Fruit fly (Drosophila melanogaster): ENCODE results near the gene Wnk.

Wnk gene

dm6 chr3L:21523059-21523836 lies 31.5 kb downstream of the Wnk start, which contains the start of gene CG7611 (continued):
- no peak for TF ChIP-seq ind (GFP tag; optimal IDR thresholded peaks at IDR 0.05)
- no peak for TF ChIP-seq CG11504 (tag; optimal IDR thresholded peaks at IDR 0.05)
- no peak for TF ChIP-seq CG34224 (GFP tag; IDR thresholded peaks at IDR 0.05; ENCODE audit: partially characterized antibody)
- no peak for TF ChIP-seq sens-2 (GFP tag; IDR thresholded peaks at IDR 0.05)
- TF ChIP-seq stwl (tag; optimal IDR thresholded peaks at IDR 0.05): peak; percentile 57
- TF ChIP-seq Lhr (GFP tag; optimal IDR thresholded peaks at IDR 0.05): peak; percentile 17
- peak; percentile 97 for TF ChIP-seq MESR4 (GFP tag; optimal IDR thresholded peaks at IDR 0.05)
- peak; percentile 79 for TF ChIP-seq CG10431 (GFP tag; optimal IDR thresholded peaks at IDR 0.05)
- TF ChIP-seq tna (GFP tag; IDR thresholded peaks at IDR 0.05; ENCODE audit: partially characterized antibody): no peak

- TF ChIP-seq CG3838 (GFP tag; optimal IDR thresholded peaks at IDR 0.05) (no peak), Side (GFP tag; optimal IDR thresholded peaks at IDR 0.05) (no peak), CG4404 (GFP tag; IDR thresholded peaks at IDR 0.05) (no peak), Med (GFP tag) (peak; percentile 30), CG6791 (GFP tag; IDR thresholded peaks at IDR 0.05; ENCODE audit: partially characterized antibody) (0 out of 3 replicates have a peak, but pooled peaks have one; percentile 15), Ets65A (GFP tag) (peak; percentile 91)
These were observed 36.4 kb downstream of the Wnk start for dm6 chr3L:21518345-21518744.

- TF ChIP-seq crp (GFP tag; optimal IDR thresholded peaks at IDR 0.05) (no peak), cas (GFP tag; IDR thresholded peaks at IDR 0.05) (no peak), Chrac-16 (GFP tag; optimal IDR thresholded peaks at IDR 0.05) (no peak), knrl (GFP tag; IDR thresholded peaks at IDR 0.05; ENCODE audit: partially characterized antibody) (no peak), CG1529 (GFP tag; optimal IDR thresholded peaks at IDR 0.05) (no peak), CG10565 (GFP tag; optimal IDR thresholded peaks at IDR 0.05) (no peak), mam (GFP tag; optimal IDR thresholded peaks at IDR 0.05) (peak; percentile 41), CoRest (tag; optimal IDR thresholded peaks at IDR 0.05) (peak; percentile 36), CG14667 (GFP tag; IDR thresholded peaks at IDR 0.05) (no peak), CHES-1-like (GFP tag; optimal IDR thresholded peaks at IDR 0.05) (peak; percentile 38), ATbp (GFP tag; optimal IDR thresholded peaks at IDR 0.05) (no peak), gfzf (GFP tag; optimal IDR thresholded peaks at IDR 0.05) (peak; percentile 95), CG2129 (GFP tag; IDR thresholded peaks at IDR 0.05; ENCODE audit: partially characterized antibody) (no peak), CG9932 (GFP tag; IDR thresholded peaks at IDR 0.05) (no peak), pnt (GFP tag; optimal IDR thresholded peaks at IDR 0.05) (no peak), CG4404 (GFP tag; IDR thresholded peaks at IDR 0.05) (no peak), C15 (GFP tag; IDR thresholded peaks at IDR 0.05) (no peak), Six4 (GFP tag; optimal IDR thresholded peaks at IDR 0.05) (no peak), Max (GFP tag; optimal IDR thresholded peaks at IDR 0.05) (no peak), HLH3B (GFP tag; IDR thresholded peaks at IDR 0.05) (no peak), CG11093 (GFP tag; IDR thresholded peaks at IDR 0.05) (no peak), BEAF-32 (GFP tag; optimal IDR thresholded peaks at IDR 0.05) (peak; percentile 42), CG10431 (GFP tag; optimal IDR thresholded peaks at IDR 0.05) (peak; percentile 85), CG11456 (GFP tag; IDR thresholded peaks at IDR 0.05) (no peak), so (GFP tag; IDR thresholded peaks at IDR 0.05) (no peak), tio (GFP tag; optimal IDR thresholded peaks at IDR 0.05) (no peak), CG3163 (GFP tag; optimal IDR thresholded peaks at IDR 0.05) (no peak), toy (GFP tag; IDR thresholded peaks at IDR 0.05) (no peak), Deaf1 (tag; optimal IDR thresholded peaks at IDR 0.05) (no peak), B-H2 (GFP tag; optimal IDR thresholded peaks at IDR 0.05) (no peak), eyg (GFP tag; optimal IDR thresholded peaks at IDR 0.05) (no peak), CG17186 (GFP tag; optimal IDR thresholded peaks at IDR 0.05) (no peak), CG17802 (tag; optimal IDR thresholded peaks at IDR 0.05) (peak; percentile 29)
These were observed 37.9 kb downstream of the Wnk start for dm6 chr3L:21516716-21517266.
